Worm (Caenorhabditis elegans): ENCODE results near the gene srh-69.

- TF ChIP-seq unc-39 (tag; optimal IDR thresholded peaks at IDR 0.05): no peak
- no peak for TF ChIP-seq ceh-82 (tag; optimal IDR thresholded peaks at IDR 0.05)
- TF ChIP-seq ZK546.5 (tag; optimal IDR thresholded peaks at IDR 0.05): no peak
- TF ChIP-seq mdl-1 (tag; optimal IDR thresholded peaks at IDR 0.05): no peak
- TF ChIP-seq unc-62 (GFP tag; optimal IDR thresholded peaks at IDR 0.05 in 1 of 2): peak in 1 of 2 experiments; percentile 89
- no peak for TF ChIP-seq unc-62 (tag; optimal IDR thresholded peaks at IDR 0.05)
- TF ChIP-seq mep-1 (tag; optimal IDR thresholded peaks at IDR 0.05): no peak
- no peak for TF ChIP-seq mxl-3 (GFP tag; optimal IDR thresholded peaks at IDR 0.05)
- no peak for TF ChIP-seq nhr-25 (tag; optimal IDR thresholded peaks at IDR 0.05; ENCODE audit: borderline replicate concordance, insufficient read depth)
- no peak for TF ChIP-seq gei-8 (GFP tag; optimal IDR thresholded peaks at IDR 0.05)
- TF ChIP-seq fkh-10 (GFP tag; optimal IDR thresholded peaks at IDR 0.05): no peak
- TF ChIP-seq ama-1 (optimal IDR thresholded peaks at IDR 0.05): no peak
- no peak for TF ChIP-seq ceh-44 (GFP tag; IDR thresholded peaks at IDR 0.05)
These were observed 41.1 kb upstream of the srh-69 start, which contains the start of gene F49C5.11 for ce11 chrII:12555579-12555978.

Measured in whole organism, L4 larva.